Worm (Caenorhabditis elegans): ENCODE results near the gene clec-57.

The clec-57 gene

ce11 chrV:14438099-14438739 is 30.8 kb upstream of the clec-57 start:
- TF ChIP-seq nhr-25 (tag; optimal IDR thresholded peaks at IDR 0.05) (peak; percentile 31), egl-27 (tag; optimal IDR thresholded peaks at IDR 0.05) (no peak), ceh-16 (tag; optimal IDR thresholded peaks at IDR 0.05) (no peak), hmg-11 (tag; optimal IDR thresholded peaks at IDR 0.05) (no peak)

DNA sequence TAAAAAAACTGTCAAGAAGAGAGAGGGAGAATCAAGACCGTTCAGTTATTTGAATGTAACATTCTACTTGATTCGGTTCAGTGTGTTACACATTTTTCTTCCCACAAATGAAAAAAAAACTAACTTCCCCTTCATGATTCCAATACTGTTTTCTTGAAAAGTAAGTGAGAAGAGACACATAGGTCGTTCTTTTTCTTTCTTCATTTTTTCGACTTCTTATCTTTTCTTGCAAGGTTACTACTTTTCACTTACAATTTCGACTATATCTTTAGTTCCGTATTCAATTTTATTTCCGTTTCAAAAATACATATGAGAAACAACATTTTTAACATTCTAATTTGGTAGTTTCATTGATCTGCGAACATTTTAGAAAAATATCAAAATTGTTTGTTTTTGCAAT is 29.8 kb upstream of the clec-57 start:
- TF ChIP-seq nhr-25 (tag; optimal IDR thresholded peaks at IDR 0.05), result peak; percentile 31
- TF ChIP-seq mdl-1 (tag; optimal IDR thresholded peaks at IDR 0.05), result no peak
- no peak for TF ChIP-seq egl-27 (tag; optimal IDR thresholded peaks at IDR 0.05)
- TF ChIP-seq fkh-2 (tag; optimal IDR thresholded peaks at IDR 0.05), result no peak
- TF ChIP-seq elt-3 (tag; optimal IDR thresholded peaks at IDR 0.05), result no peak
- no peak for TF ChIP-seq lin-15B (tag; optimal IDR thresholded peaks at IDR 0.05)

ce11 chrV:14440841-14441240 is 28.2 kb upstream of the clec-57 start, which contains the start of gene F23B12.4:
TSS of gene F23B12.4 (plus strand) at chrV:14441141.
- TF ChIP-seq egl-27 (tag; optimal IDR thresholded peaks at IDR 0.05), result no peak
- no peak for TF ChIP-seq pqm-1 (tag; optimal IDR thresholded peaks at IDR 0.05)
- TF ChIP-seq elt-2 (tag; optimal IDR thresholded peaks at IDR 0.05), result no peak
- no peak for TF ChIP-seq elt-1 (tag; optimal IDR thresholded peaks at IDR 0.05)
- no peak for TF ChIP-seq sea-2 (GFP tag; optimal IDR thresholded peaks at IDR 0.05)
- TF ChIP-seq skn-1 (tag; optimal IDR thresholded peaks at IDR 0.05), result no peak
- TF ChIP-seq ama-1 (optimal IDR thresholded peaks at IDR 0.05), result no peak
- no peak for TF ChIP-seq nhr-25 (tag; optimal IDR thresholded peaks at IDR 0.05)
- no peak for TF ChIP-seq unc-62 (GFP tag; optimal IDR thresholded peaks at IDR 0.05)
- TF ChIP-seq snpc-4 (tag; optimal IDR thresholded peaks at IDR 0.05), result no peak
- no peak for TF ChIP-seq mdl-1 (tag; optimal IDR thresholded peaks at IDR 0.05)
- TF ChIP-seq ZK546.5 (tag; optimal IDR thresholded peaks at IDR 0.05), result no peak
- no peak for TF ChIP-seq jun-1 (tag; optimal IDR thresholded peaks at IDR 0.05)
- no peak for TF ChIP-seq nhr-67 (tag; optimal IDR thresholded peaks at IDR 0.05)

- TF ChIP-seq ceh-28 (tag; optimal IDR thresholded peaks at IDR 0.05) (no peak), nhr-77 (tag; optimal IDR thresholded peaks at IDR 0.05) (no peak), elt-2 (tag; optimal IDR thresholded peaks at IDR 0.05) (no peak), daf-12 (tag; optimal IDR thresholded peaks at IDR 0.05) (no peak), nhr-28 (tag; optimal IDR thresholded peaks at IDR 0.05) (no peak), fkh-2 (tag; optimal IDR thresholded peaks at IDR 0.05) (no peak), ceh-16 (tag; optimal IDR thresholded peaks at IDR 0.05) (no peak), ZK546.5 (tag; optimal IDR thresholded peaks at IDR 0.05) (no peak), nhr-12 (tag; optimal IDR thresholded peaks at IDR 0.05) (no peak)
These were observed 22.6 kb upstream of the clec-57 start for ce11 chrV:14446453-14446852.

ce11 chrV:14447240-14447763 is 21.7 kb upstream of the clec-57 start, which contains the start of the genes dlat-1 and fntb-1:
TSS of gene dlat-1 (minus strand) at chrV:14447290.
TSS of gene fntb-1 (plus strand) at chrV:14447651.
- TF ChIP-seq snpc-4 (tag; optimal IDR thresholded peaks at IDR 0.05) (no peak), eor-1 (tag; optimal IDR thresholded peaks at IDR 0.05) (no peak), elt-2 (tag; optimal IDR thresholded peaks at IDR 0.05) (peak; percentile 86), nhr-67 (tag; optimal IDR thresholded peaks at IDR 0.05) (no peak), lsy-12 (tag; optimal IDR thresholded peaks at IDR 0.05) (no peak), nhr-77 (tag; optimal IDR thresholded peaks at IDR 0.05) (no peak), egl-27 (tag; optimal IDR thresholded peaks at IDR 0.05) (no peak), hmg-11 (tag; optimal IDR thresholded peaks at IDR 0.05) (peak; percentile 59), ama-1 (optimal IDR thresholded peaks at IDR 0.05) (no peak), nhr-43 (tag; optimal IDR thresholded peaks at IDR 0.05; ENCODE audit: poor library complexity, severe bottlenecking) (no peak), lin-15B (tag; optimal IDR thresholded peaks at IDR 0.05) (peak; percentile 36), unc-62 (GFP tag; optimal IDR thresholded peaks at IDR 0.05) (no peak), pqm-1 (tag; optimal IDR thresholded peaks at IDR 0.05) (peak; percentile 78)

- TF ChIP-seq zag-1 (tag; optimal IDR thresholded peaks at IDR 0.05) (no peak), ZK546.5 (tag; optimal IDR thresholded peaks at IDR 0.05) (no peak), nhr-28 (tag; optimal IDR thresholded peaks at IDR 0.05) (no peak), egl-27 (tag; optimal IDR thresholded peaks at IDR 0.05) (no peak), nhr-76 (tag; optimal IDR thresholded peaks at IDR 0.05) (no peak), sea-2 (GFP tag; optimal IDR thresholded peaks at IDR 0.05) (no peak), fkh-2 (tag; optimal IDR thresholded peaks at IDR 0.05) (no peak), ceh-82 (tag; optimal IDR thresholded peaks at IDR 0.05) (no peak), snpc-4 (tag; optimal IDR thresholded peaks at IDR 0.05) (no peak), aly-2 (tag; optimal IDR thresholded peaks at IDR 0.05) (no peak), lsy-12 (tag; optimal IDR thresholded peaks at IDR 0.05) (no peak)
These were observed 20.4 kb upstream of the clec-57 start for ce11 chrV:14448669-14449068.
